Worm (Caenorhabditis elegans) whole organism, late embryonic: ENCODE measurements around the gene fkh-5.

ENCODE experiments used
- ceh-24 ChIP-seq: sonication (generic microtip); optimal IDR thresholded peaks from 2 replicates; lab custom pipeline; 2016; ENCODE audit warnings: mild to moderate bottlenecking, missing genetic modification characterization, missing compliant biosample characterization
- hlh-13 ChIP-seq: fragments of 200-800 bp; sonication (Bioruptor generic); optimal IDR thresholded peaks from 2 replicates; lab custom pipeline; 2018; ENCODE audit warnings: mild to moderate bottlenecking, missing genetic modification characterization, missing compliant biosample characterization
- pqm-1 ChIP-seq: sonication (generic microtip); optimal IDR thresholded peaks from 2 replicates; lab custom pipeline; 2016; ENCODE audit warnings: missing genetic modification characterization, missing compliant biosample characterization

DNA sequence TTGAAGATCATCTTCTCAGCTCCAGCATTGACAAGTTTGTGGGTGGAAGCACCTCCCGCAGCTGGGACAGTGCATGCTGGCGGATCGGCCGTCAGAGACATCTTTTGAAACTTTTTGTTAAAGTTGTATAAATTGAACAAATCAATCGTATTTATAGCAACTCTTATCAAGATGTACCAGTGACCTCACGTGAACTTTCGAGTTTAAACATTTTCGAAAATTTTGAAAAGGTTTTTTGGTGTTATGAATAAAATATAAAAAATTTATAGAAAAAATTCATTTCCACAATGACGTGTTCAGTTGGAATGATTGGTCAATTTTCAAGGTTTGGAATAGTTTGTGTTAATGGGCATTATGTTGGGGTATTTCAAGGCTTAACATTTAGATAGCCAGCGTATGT is 24.2 kb downstream of the fkh-5 start, which contains the start of the genes msd-4 and C35D10.3:
- no peak for TF ChIP-seq ceh-24 (tag; lab: Kevin White, UChicago)
- no peak for TF ChIP-seq pqm-1 (tag; lab: Kevin White, UChicago)
- TF ChIP-seq hlh-13 (GFP tag; lab: Kevin White, UChicago): no peak
